Worm (Caenorhabditis elegans) whole organism, L1 larva: ENCODE measurements around the gene ZK856.14.

Experiments
- C04F5.9 ChIP-seq: sonication (generic microtip); optimal IDR thresholded peaks from 2 replicates; lab custom pipeline; 2016; ENCODE audit warnings: missing genetic modification characterization, missing compliant biosample characterization
- blmp-1 ChIP-seq: fragments of 150-350 bp; optimal IDR thresholded peaks from 2 replicates; lab custom pipeline; 2014; ENCODE audit warnings: missing biosample characterization, missing genetic modification characterization
- ceh-82 ChIP-seq, 3 experiments: fragments of 150-350 bp in 1 of 3; sonication (generic microtip) in 2 of 3; optimal IDR thresholded peaks; 2 replicates each; lab custom pipeline; 2014 to 2017; ENCODE audit warnings: missing biosample characterization in 3 of 3, missing genetic modification characterization in 3 of 3
- ceh-88 ChIP-seq: fragments of 200-800 bp; sonication (Bioruptor generic); IDR thresholded peaks from 2 replicates; pipeline ENCODE4 v1.3.6; 2022; ENCODE audit warnings: missing genetic modification characterization, missing compliant biosample characterization
- ceh-90 ChIP-seq: sonication (generic microtip); optimal IDR thresholded peaks from 2 replicates; lab custom pipeline; 2016; ENCODE audit warnings: missing genetic modification characterization, missing compliant biosample characterization
- ces-1 ChIP-seq: fragments of 150-350 bp; optimal IDR thresholded peaks from 2 replicates; lab custom pipeline; 2014; ENCODE audit warnings: missing biosample characterization, missing genetic modification reagents, missing genetic modification characterization
- dpl-1 ChIP-seq, 3 experiments: fragments of 150-350 bp in 2 of 3; sonication (generic microtip) in 1 of 3; optimal IDR thresholded peaks; 2 replicates each; lab custom pipeline; 2014 to 2017; ENCODE audit warnings: missing biosample characterization in 3 of 3, missing genetic modification characterization in 3 of 3, missing genetic modification reagents in 3 of 3
- efl-1 ChIP-seq, 4 experiments: fragments of 150-350 bp; optimal IDR thresholded peaks in 3 of 4; peaks in 1 of 4; 1 replicate in 1 of 4; 2 replicates in 3 of 4; lab custom pipeline; 2014; ENCODE audit warnings: missing biosample characterization in 2 of 4, missing genetic modification characterization in 2 of 4, missing genetic modification reagents in 2 of 4
- egl-27 ChIP-seq, 2 experiments: fragments of 150-350 bp in 1 of 2; sonication (generic microtip); optimal IDR thresholded peaks; 3 replicates each; lab custom pipeline; 2017 to 2018; ENCODE audit warnings: missing biosample characterization in 2 of 2, missing genetic modification characterization in 2 of 2, missing genetic modification reagents in 2 of 2
- elt-2 ChIP-seq: sonication (generic microtip); optimal IDR thresholded peaks from 2 replicates; lab custom pipeline; 2016; ENCODE audit warnings: missing genetic modification characterization, mild to moderate bottlenecking, inconsistent platforms, missing compliant biosample characterization, missing genetic modification reagents
- fkh-10 ChIP-seq: sonication (generic microtip); optimal IDR thresholded peaks from 2 replicates; lab custom pipeline; 2017; ENCODE audit warnings: missing biosample characterization, missing genetic modification reagents, missing genetic modification characterization
- fkh-4 ChIP-seq: sonication (generic microtip); optimal IDR thresholded peaks from 2 replicates; lab custom pipeline; 2016; ENCODE audit warnings: missing compliant biosample characterization, missing genetic modification characterization, borderline replicate concordance
- fkh-8 ChIP-seq: sonication (generic microtip); optimal IDR thresholded peaks from 2 replicates; lab custom pipeline; 2016; ENCODE audit warnings: mild to moderate bottlenecking, missing genetic modification characterization, missing compliant biosample characterization
- grh-1 ChIP-seq: fragments of 200-800 bp; sonication (Bioruptor generic); IDR thresholded peaks from 2 replicates; pipeline ENCODE4 v1.3.6; 2022; ENCODE audit warnings: missing genetic modification reagents, missing genetic modification characterization, missing compliant biosample characterization
- hlh-4 ChIP-seq: sonication (generic microtip); optimal IDR thresholded peaks from 2 replicates; lab custom pipeline; 2016; ENCODE audit warnings: mild to moderate bottlenecking, missing genetic modification characterization, missing compliant biosample characterization
- isw-1 ChIP-seq: fragments of 200-800 bp; sonication (Bioruptor generic); IDR thresholded peaks from 2 replicates; pipeline ENCODE4 v1.3.6; 2022; ENCODE audit warnings: missing genetic modification characterization, missing compliant biosample characterization
- jun-1 ChIP-seq: fragments of 150-350 bp; optimal IDR thresholded peaks from 2 replicates; lab custom pipeline; 2014; ENCODE audit warnings: missing biosample characterization, missing genetic modification reagents, missing genetic modification characterization
- lin-35 ChIP-seq, 2 experiments: fragments of 150-350 bp; optimal IDR thresholded peaks; 2 replicates each; lab custom pipeline; 2014; ENCODE audit warnings: missing biosample characterization in 2 of 2, missing genetic modification characterization in 2 of 2, missing genetic modification reagents in 2 of 2
- lir-3 ChIP-seq: sonication (generic microtip); optimal IDR thresholded peaks from 2 replicates; lab custom pipeline; 2016; ENCODE audit warnings: mild to moderate bottlenecking, missing genetic modification characterization, moderate library complexity, missing compliant biosample characterization; ENCODE audit not compliant: poor library complexity
- lsy-2 ChIP-seq, 2 experiments: fragments of 150-350 bp; optimal IDR thresholded peaks; 2 replicates each; lab custom pipeline; 2014; ENCODE audit warnings: missing biosample characterization in 2 of 2, missing genetic modification characterization in 2 of 2
- mab-9 ChIP-seq: fragments of 200-800 bp; sonication (Bioruptor generic); IDR thresholded peaks from 2 replicates; pipeline ENCODE4 v1.3.6; 2022; ENCODE audit warnings: missing genetic modification reagents, missing genetic modification characterization, missing compliant biosample characterization
- mef-2 ChIP-seq: fragments of 150-350 bp; optimal IDR thresholded peaks from 2 replicates; lab custom pipeline; 2014; ENCODE audit warnings: missing biosample characterization, missing genetic modification characterization
- nhr-12 ChIP-seq: sonication (generic microtip); optimal IDR thresholded peaks from 2 replicates; lab custom pipeline; 2017; ENCODE audit warnings: missing biosample characterization, missing genetic modification characterization
- nhr-19 ChIP-seq: fragments of 200-800 bp; sonication (Bioruptor generic); conservative IDR thresholded peaks from 2 replicates; pipeline ENCODE4 v1.3.6; 2022; ENCODE audit warnings: missing genetic modification characterization, missing compliant biosample characterization
- nhr-20 ChIP-seq: sonication (generic microtip); optimal IDR thresholded peaks from 2 replicates; lab custom pipeline; 2016; ENCODE audit warnings: mild to moderate bottlenecking, missing genetic modification characterization, missing compliant biosample characterization
- nhr-237 ChIP-seq: fragments of 150-350 bp; optimal IDR thresholded peaks from 2 replicates; lab custom pipeline; 2014; ENCODE audit warnings: missing biosample characterization, missing genetic modification characterization
- nhr-28 ChIP-seq: fragments of 150-350 bp; optimal IDR thresholded peaks from 2 replicates; lab custom pipeline; 2014; ENCODE audit warnings: missing biosample characterization, missing genetic modification characterization
- nhr-47 ChIP-seq: sonication (generic microtip); optimal IDR thresholded peaks from 2 replicates; lab custom pipeline; 2016; ENCODE audit warnings: mild to moderate bottlenecking, missing genetic modification characterization, moderate library complexity, missing compliant biosample characterization
- nhr-77 ChIP-seq: fragments of 150-350 bp; optimal IDR thresholded peaks from 2 replicates; lab custom pipeline; 2014; ENCODE audit warnings: missing biosample characterization, missing genetic modification characterization
- nhr-84 ChIP-seq: sonication (generic microtip); optimal IDR thresholded peaks from 2 replicates; lab custom pipeline; 2017; ENCODE audit warnings: missing biosample characterization, missing genetic modification characterization
- nhr-85 ChIP-seq: sonication (generic microtip); peaks from one replicate; lab custom pipeline; 2016; ENCODE audit warnings: missing genetic modification characterization, inconsistent platforms, missing compliant biosample characterization
- nhr-90 ChIP-seq: sonication (generic microtip); optimal IDR thresholded peaks from 2 replicates; lab custom pipeline; 2016; ENCODE audit warnings: mild to moderate bottlenecking, missing genetic modification characterization, missing compliant biosample characterization; ENCODE audit not compliant: poor library complexity
- pax-3 ChIP-seq: fragments of 200-800 bp; sonication (Bioruptor generic); optimal IDR thresholded peaks from 2 replicates; lab custom pipeline; 2018; ENCODE audit warnings: mild to moderate bottlenecking, missing genetic modification characterization, moderate library complexity, missing compliant biosample characterization
- pqm-1 ChIP-seq: sonication (generic microtip); optimal IDR thresholded peaks from 3 replicates; lab custom pipeline; 2017; ENCODE audit warnings: missing biosample characterization, missing genetic modification characterization
- skn-1 ChIP-seq: fragments of 150-350 bp; optimal IDR thresholded peaks from 2 replicates; lab custom pipeline; 2014; ENCODE audit warnings: missing biosample characterization, missing genetic modification characterization
- snpc-4 ChIP-seq: fragments of 150-350 bp; optimal IDR thresholded peaks from 2 replicates; lab custom pipeline; 2014; ENCODE audit warnings: missing biosample characterization, missing genetic modification characterization
- snu-23 ChIP-seq: sonication (generic microtip); optimal IDR thresholded peaks from 2 replicates; lab custom pipeline; 2016; ENCODE audit warnings: missing genetic modification characterization, missing compliant biosample characterization
- swsn-7 ChIP-seq: sonication (generic microtip); optimal IDR thresholded peaks from 2 replicates; lab custom pipeline; 2016; ENCODE audit warnings: missing genetic modification characterization, missing compliant biosample characterization
- tbx-2 ChIP-seq: sonication (generic microtip); optimal IDR thresholded peaks from 2 replicates; lab custom pipeline; 2016; ENCODE audit warnings: missing genetic modification characterization, missing compliant biosample characterization
- tlp-1 ChIP-seq: fragments of 150-350 bp; optimal IDR thresholded peaks from 2 replicates; lab custom pipeline; 2014; ENCODE audit warnings: missing biosample characterization, missing genetic modification characterization
- unc-30 ChIP-seq: sonication (generic microtip); optimal IDR thresholded peaks from 2 replicates; lab custom pipeline; 2017; ENCODE audit warnings: missing biosample characterization, missing genetic modification characterization
- vab-15 ChIP-seq: sonication (generic microtip); optimal IDR thresholded peaks from 2 replicates; lab custom pipeline; 2017; ENCODE audit warnings: missing genotype, mild to moderate bottlenecking, missing genetic modification characterization, missing compliant biosample characterization
- xbp-1 ChIP-seq: sonication (generic microtip); optimal IDR thresholded peaks from 2 replicates; lab custom pipeline; 2016; ENCODE audit warnings: missing genetic modification characterization, missing compliant biosample characterization
- zip-4 ChIP-seq: fragments of 200-800 bp; sonication (Bioruptor generic); optimal IDR thresholded peaks from 2 replicates; lab custom pipeline; 2018; ENCODE audit warnings: mild to moderate bottlenecking, missing genetic modification characterization, moderate library complexity, missing compliant biosample characterization
- ztf-11 ChIP-seq, 2 experiments: sonication (generic microtip); optimal IDR thresholded peaks; 2 replicates each; lab custom pipeline; 2016 to 2017; ENCODE audit warnings: missing genetic modification characterization in 2 of 2, missing biosample characterization in 1 of 2, missing compliant biosample characterization in 1 of 2

The ZK856.14 gene

DNA sequence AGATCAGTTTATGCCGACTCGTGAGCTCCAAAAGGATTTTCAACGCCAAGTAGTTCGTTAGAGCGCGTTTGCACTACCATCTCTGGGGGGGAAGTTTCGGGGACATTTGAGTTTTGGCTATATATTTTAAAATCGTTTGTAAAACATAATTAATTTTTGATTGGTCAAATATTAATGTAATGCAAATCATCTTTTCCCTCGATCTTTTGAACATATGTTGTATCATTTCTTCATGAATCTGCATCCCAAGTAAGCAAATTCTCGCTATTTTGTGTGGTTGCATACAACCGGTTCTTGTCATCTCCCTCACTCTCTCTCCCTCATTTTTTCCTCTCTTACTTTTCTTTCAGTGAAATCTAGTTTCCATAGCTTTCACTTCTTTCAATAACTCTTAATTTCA lies 38.7 kb upstream of the ZK856.14 start (continued):
- TF ChIP-seq lsy-2 (tag; optimal IDR thresholded peaks at IDR 0.05; lab: Kevin White, UChicago), result peak; percentile 52 to 81
- TF ChIP-seq fkh-4 (tag; lab: Kevin White, UChicago), result peak; percentile 34
- TF ChIP-seq lin-35 (GFP tag; optimal IDR thresholded peaks at IDR 0.05; lab: Kevin White, UChicago), result peak; percentile 50 to 76
- TF ChIP-seq nhr-237, result peak; percentile 23
- TF ChIP-seq pax-3 (tag; lab: Kevin White, UChicago), result peak; percentile 78
- no peak for TF ChIP-seq unc-30
- TF ChIP-seq nhr-90 (tag; lab: Kevin White, UChicago), result peak; percentile 80
- TF ChIP-seq zip-4, result no peak
- peak; percentile 39 for TF ChIP-seq jun-1 (tag; lab: Kevin White, UChicago)
- peak; percentile 90 for TF ChIP-seq nhr-85 (tag; lab: Kevin White, UChicago)
- peak; percentile 91 for TF ChIP-seq grh-1 (GFP tag; lab: Robert Waterston, UW)
- peak in 1 of 2 experiments; percentile 60 for TF ChIP-seq ztf-11 (tag; optimal IDR thresholded peaks at IDR 0.05; lab: Kevin White, UChicago)
- TF ChIP-seq nhr-47 (tag; lab: Kevin White, UChicago), result peak; percentile 85
- peak; percentile 75 for TF ChIP-seq tbx-2 (tag; lab: Kevin White, UChicago)
- no peak for TF ChIP-seq ces-1 (GFP tag; lab: Kevin White, UChicago)
- no peak for TF ChIP-seq nhr-28
- no peak for TF ChIP-seq pqm-1
- TF ChIP-seq efl-1 (optimal IDR thresholded peaks at IDR 0.05; lab: Kevin White, UChicago), result peak; percentile 59 to 60
- TF ChIP-seq efl-1 (GFP tag; optimal IDR thresholded peaks at IDR 0.05 in 1 of 2; lab: Kevin White, UChicago), result peak; percentile 49 to 95
- TF ChIP-seq tlp-1 (tag; lab: Kevin White, UChicago), result no peak
- TF ChIP-seq nhr-84, result no peak
- peak; percentile 63 for TF ChIP-seq isw-1
- TF ChIP-seq nhr-19, result peak; percentile 77
- peak; percentile 62 for TF ChIP-seq vab-15 (tag; lab: Kevin White, UChicago)
- TF ChIP-seq snu-23 (GFP tag; lab: Kevin White, UChicago), result peak; percentile 81
- TF ChIP-seq dpl-1 (GFP tag; optimal IDR thresholded peaks at IDR 0.05; lab: Kevin White, UChicago), result peak; percentile 32 to 56 (median 39)
- TF ChIP-seq fkh-8 (tag; lab: Kevin White, UChicago), result peak; percentile 85
- peak; percentile 95 for TF ChIP-seq blmp-1 (tag; lab: Kevin White, UChicago)
- TF ChIP-seq egl-27 (tag; optimal IDR thresholded peaks at IDR 0.05; lab: Kevin White, UChicago), result no peak
- TF ChIP-seq hlh-4 (tag; lab: Kevin White, UChicago), result peak; percentile 24
- TF ChIP-seq mef-2 (tag; lab: Kevin White, UChicago), result no peak
- no peak for TF ChIP-seq nhr-12 (tag; lab: Kevin White, UChicago)
- TF ChIP-seq nhr-20 (tag; lab: Kevin White, UChicago), result peak; percentile 85
- TF ChIP-seq lir-3 (tag; lab: Kevin White, UChicago), result peak; percentile 83
- no peak for TF ChIP-seq ceh-82 (tag; optimal IDR thresholded peaks at IDR 0.05; lab: Kevin White, UChicago)
- TF ChIP-seq nhr-77, result peak; percentile 70
- TF ChIP-seq xbp-1 (tag; lab: Kevin White, UChicago), result peak; percentile 79
- peak; percentile 34 for TF ChIP-seq skn-1 (tag; lab: Kevin White, UChicago)
- TF ChIP-seq C04F5.9, result peak; percentile 52
- TF ChIP-seq ceh-90 (tag; lab: Kevin White, UChicago), result peak; percentile 35
- TF ChIP-seq ceh-88, result peak; percentile 59
- peak; percentile 54 for TF ChIP-seq snpc-4 (tag; lab: Kevin White, UChicago)
- peak; percentile 34; the same call in 1 of the 2 replicates for TF ChIP-seq mab-9 (GFP tag; lab: Robert Waterston, UW)
- TF ChIP-seq swsn-7, result peak; percentile 71
- TF ChIP-seq, all 84 proteins: peak for 49

DNA sequence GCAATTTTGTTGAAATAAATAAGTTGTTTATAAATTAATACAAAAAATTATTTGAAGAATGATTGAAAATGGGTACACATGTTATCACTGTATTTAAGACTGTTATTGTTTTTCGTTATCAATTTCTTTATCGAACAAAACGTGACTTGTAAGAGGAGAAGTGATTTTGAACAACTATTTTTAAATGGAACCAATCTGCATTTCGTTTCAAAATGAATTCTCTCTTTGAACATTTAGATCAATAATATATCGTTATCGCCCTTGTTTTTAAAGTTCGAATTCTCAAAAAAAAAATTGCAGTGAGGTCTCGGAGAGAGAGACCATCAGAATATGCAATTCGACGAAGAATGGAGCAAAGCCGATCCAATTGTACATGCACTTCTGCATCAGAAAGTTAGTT lies 37.6 kb upstream of the ZK856.14 start, which contains the start of gene cul-5:
Gene cul-5 (plus strand): TSS at position 301 of the 400 bp plus-strand sequence.
- TF ChIP-seq fkh-10 (GFP tag; lab: Kevin White, UChicago) (no peak), elt-2 (tag; lab: Kevin White, UChicago) (peak; percentile 41)
